Worm (Caenorhabditis elegans): ENCODE data around the gene C34D10.5.

DNA sequence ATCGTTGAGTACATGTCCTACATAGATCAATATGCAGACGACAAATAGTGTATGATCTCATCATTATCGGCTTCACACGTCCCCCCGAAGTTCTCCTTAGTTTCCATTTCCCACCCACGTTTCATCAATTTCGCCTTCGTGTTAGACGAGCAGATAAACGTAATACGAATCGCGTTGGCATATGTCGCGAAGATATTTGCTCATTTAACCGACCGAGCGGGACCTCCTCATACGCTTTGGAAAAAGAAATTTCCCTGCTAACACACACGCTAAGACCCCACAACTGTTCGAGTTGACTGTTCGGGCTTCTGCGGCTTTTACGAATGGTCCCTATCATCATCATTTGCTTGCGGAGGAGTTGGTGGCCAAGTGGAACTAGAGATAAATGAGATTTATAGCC is 36.7 kb downstream of the C34D10.5 start:
- TF ChIP-seq W03F9.2 (tag; optimal IDR thresholded peaks at IDR 0.05) (no peak), dao-5 (tag; optimal IDR thresholded peaks at IDR 0.05) (no peak), him-1 (tag; optimal IDR thresholded peaks at IDR 0.05) (no peak)

Measured in whole organism, L4/young adult.